Fruit fly (Drosophila melanogaster): ENCODE data around the gene CG5646.

CG5646 gene

dm6 chr3R:27604636-27605443 is 43.7 kb upstream of the CG5646 start (continued):
- TF ChIP-seq Awh (GFP tag; IDR thresholded peaks at IDR 0.05): no peak
- no peak for TF ChIP-seq CG13894 (tag; optimal IDR thresholded peaks at IDR 0.05)
- no peak for TF ChIP-seq zen2 (GFP tag; IDR thresholded peaks at IDR 0.05; ENCODE audit: partially characterized antibody)
- no peak for TF ChIP-seq mld (GFP tag; IDR thresholded peaks at IDR 0.05; ENCODE audit: partially characterized antibody)
- TF ChIP-seq otp (GFP tag; IDR thresholded peaks at IDR 0.05): no peak
- no peak for TF ChIP-seq inv (GFP tag; IDR thresholded peaks at IDR 0.05; ENCODE audit: partially characterized antibody)
- TF ChIP-seq bsh (GFP tag; optimal IDR thresholded peaks at IDR 0.05): peak; percentile 12 to 54
- no peak for TF ChIP-seq fd64A (GFP tag; optimal IDR thresholded peaks at IDR 0.05)
- TF ChIP-seq CG4424 (GFP tag; optimal IDR thresholded peaks at IDR 0.05): peak; percentile 40
- TF ChIP-seq Lim3 (GFP tag; IDR thresholded peaks at IDR 0.05): no peak
- peak; percentile 5 for TF ChIP-seq slp2 (GFP tag; optimal IDR thresholded peaks at IDR 0.05)
- TF ChIP-seq D (optimal IDR thresholded peaks at IDR 0.05): no peak
- TF ChIP-seq D (GFP tag; optimal IDR thresholded peaks at IDR 0.05): peak; percentile 29
- peak; percentile 60 for TF ChIP-seq CG18262 (tag; optimal IDR thresholded peaks at IDR 0.05)
- no peak for TF ChIP-seq CG43689 (GFP tag; IDR thresholded peaks at IDR 0.05)
- TF ChIP-seq bab2 (GFP tag; optimal IDR thresholded peaks at IDR 0.05): peak; percentile 6
- TF ChIP-seq Dip2 (GFP tag; IDR thresholded peaks at IDR 0.05): no peak
- TF ChIP-seq CG13775 (GFP tag; optimal IDR thresholded peaks at IDR 0.05): no peak
- no peak for TF ChIP-seq Atf-2 (GFP tag; optimal IDR thresholded peaks at IDR 0.05)
- TF ChIP-seq nmo (GFP tag; optimal IDR thresholded peaks at IDR 0.05): peak; percentile 60
- TF ChIP-seq Aef1 (GFP tag; IDR thresholded peaks at IDR 0.05): no peak
- TF ChIP-seq CG17568 (GFP tag; optimal IDR thresholded peaks at IDR 0.05): no peak
- peak; percentile 9 for TF ChIP-seq CG30431 (GFP tag; optimal IDR thresholded peaks at IDR 0.05)
- no peak for TF ChIP-seq Sry-β (GFP tag; optimal IDR thresholded peaks at IDR 0.05)
- no peak for TF ChIP-seq cato (GFP tag; optimal IDR thresholded peaks at IDR 0.05; ENCODE audit: borderline replicate concordance)
- no peak for TF ChIP-seq prd (optimal IDR thresholded peaks at IDR 0.05)
- no peak for TF ChIP-seq prd (GFP tag; IDR thresholded peaks at IDR 0.05)
- no peak for TF ChIP-seq CG4730 (GFP tag; IDR thresholded peaks at IDR 0.05)
- TF ChIP-seq cad (GFP tag; optimal IDR thresholded peaks at IDR 0.05): no peak
- TF ChIP-seq ftz-f1 (GFP tag; optimal IDR thresholded peaks at IDR 0.05): no peak
- no peak for TF ChIP-seq crol (GFP tag; IDR thresholded peaks at IDR 0.05)
- TF ChIP-seq sna (GFP tag; IDR thresholded peaks at IDR 0.05; ENCODE audit: partially characterized antibody): no peak
- no peak for TF ChIP-seq CG6175 (GFP tag; IDR thresholded peaks at IDR 0.05)
- no peak for TF ChIP-seq tup (GFP tag; optimal IDR thresholded peaks at IDR 0.05)
- TF ChIP-seq ttk (GFP tag; IDR thresholded peaks at IDR 0.05): no peak
- TF ChIP-seq CG10267 (tag; optimal IDR thresholded peaks at IDR 0.05): peak; percentile 37
- no peak for TF ChIP-seq gt (GFP tag; IDR thresholded peaks at IDR 0.05)
- peak; percentile 37; the same call in 2 of the 3 replicates for TF ChIP-seq row (GFP tag; IDR thresholded peaks at IDR 0.05)
- TF ChIP-seq CG10431 (GFP tag; optimal IDR thresholded peaks at IDR 0.05): no peak
- no peak for TF ChIP-seq CG7786 (GFP tag; optimal IDR thresholded peaks at IDR 0.05)
- peak; percentile 60; the same call in 2 of the 3 replicates for TF ChIP-seq CG17361 (GFP tag; IDR thresholded peaks at IDR 0.05)
- TF ChIP-seq Sry-δ (GFP tag; optimal IDR thresholded peaks at IDR 0.05): no peak
- no peak for TF ChIP-seq pb (GFP tag; optimal IDR thresholded peaks at IDR 0.05)
- TF ChIP-seq bbx (GFP tag; IDR thresholded peaks at IDR 0.05; ENCODE audit: partially characterized antibody): no peak
- peak; percentile 11 for TF ChIP-seq slou (GFP tag; optimal IDR thresholded peaks at IDR 0.05)
- TF ChIP-seq CG7839 (tag; optimal IDR thresholded peaks at IDR 0.05): peak; percentile 56
- TF ChIP-seq trh (GFP tag; optimal IDR thresholded peaks at IDR 0.05): no peak
- TF ChIP-seq emc (GFP tag; optimal IDR thresholded peaks at IDR 0.05): no peak
- TF ChIP-seq Optix (GFP tag; IDR thresholded peaks at IDR 0.05): no peak
- no peak for TF ChIP-seq CG12299 (tag; optimal IDR thresholded peaks at IDR 0.05)
- TF ChIP-seq Usf (GFP tag; optimal IDR thresholded peaks at IDR 0.05): no peak

Measured in whole organism, embryonic.